Fruit fly (Drosophila melanogaster): ENCODE data around the gene CG34247.
A peak's percentile ranks its signal among the peaks of the same experiment; 100 is the strongest.

CG34247 gene

DNA sequence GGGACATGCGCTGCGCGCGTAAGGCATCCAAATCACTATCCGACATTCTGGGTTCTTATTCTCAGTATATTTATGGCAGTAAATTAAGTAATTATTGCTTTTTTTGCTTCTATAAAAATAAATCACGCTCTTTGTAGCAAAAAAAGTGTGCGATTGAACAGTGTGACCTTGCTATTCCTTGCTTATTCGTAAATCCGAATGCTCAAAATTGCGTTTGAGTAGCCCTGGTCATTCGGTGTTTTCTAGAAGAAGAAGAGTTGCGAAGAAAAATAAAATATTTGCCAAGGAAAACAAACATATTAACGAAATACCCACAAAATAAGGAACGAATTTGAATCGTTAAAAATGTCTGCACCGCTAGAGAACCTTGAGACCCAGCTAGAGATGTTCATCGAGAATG, 29.5 kb downstream of the CG34247 start, which contains the start of the genes PDCD-5 and MED10 (continued):
- TF ChIP-seq bbx (GFP tag; IDR thresholded peaks at IDR 0.05; ENCODE audit: partially characterized antibody): 0 out of 2 replicates have a peak, but pooled peaks have one; percentile 28
- TF ChIP-seq CG3995 (GFP tag; optimal IDR thresholded peaks at IDR 0.05): peak; percentile 69
- no peak for TF ChIP-seq CG8944 (GFP tag; optimal IDR thresholded peaks at IDR 0.05)
- TF ChIP-seq twi (tag; optimal IDR thresholded peaks at IDR 0.05): no peak
- no peak for TF ChIP-seq CG13296 (GFP tag; optimal IDR thresholded peaks at IDR 0.05)
- no peak for TF ChIP-seq Lpt (GFP tag; optimal IDR thresholded peaks at IDR 0.05)
- no peak for TF ChIP-seq cad (GFP tag; optimal IDR thresholded peaks at IDR 0.05)
- peak; percentile 42 for TF ChIP-seq trem (tag; optimal IDR thresholded peaks at IDR 0.05)
- TF ChIP-seq CTCF (GFP tag; optimal IDR thresholded peaks at IDR 0.05): peak; percentile 54
- no peak for TF ChIP-seq cwo (GFP tag; optimal IDR thresholded peaks at IDR 0.05)
- no peak for TF ChIP-seq CG18011 (GFP tag; optimal IDR thresholded peaks at IDR 0.05)
- TF ChIP-seq CG10959 (GFP tag; IDR thresholded peaks at IDR 0.05): peak; percentile 33; the same call in 1 of the 2 replicates
- no peak for TF ChIP-seq sd (tag; optimal IDR thresholded peaks at IDR 0.05)
- peak; percentile 10 for TF ChIP-seq CG13624 (GFP tag; optimal IDR thresholded peaks at IDR 0.05)
- no peak for TF ChIP-seq fu2 (GFP tag; optimal IDR thresholded peaks at IDR 0.05)
- TF ChIP-seq Dp (GFP tag; optimal IDR thresholded peaks at IDR 0.05): peak; percentile 38
- TF ChIP-seq Sin3A (optimal IDR thresholded peaks at IDR 0.05): peak; percentile 72
- no peak for TF ChIP-seq maf-S (GFP tag; optimal IDR thresholded peaks at IDR 0.05)
- TF ChIP-seq bsh (GFP tag; optimal IDR thresholded peaks at IDR 0.05): no peak
- no peak for TF ChIP-seq Adf1 (GFP tag; IDR thresholded peaks at IDR 0.05)
- TF ChIP-seq lab (GFP tag; optimal IDR thresholded peaks at IDR 0.05): no peak
- peak; percentile 99 for TF ChIP-seq CG17385 (GFP tag; optimal IDR thresholded peaks at IDR 0.05)
- peak; percentile 45 for TF ChIP-seq Dref (GFP tag; IDR thresholded peaks at IDR 0.05)
- peak; percentile 59 for TF ChIP-seq bcd (GFP tag; optimal IDR thresholded peaks at IDR 0.05)
- peak; percentile 36; the same call in 1 of the 2 replicates for TF ChIP-seq CG13287 (GFP tag; IDR thresholded peaks at IDR 0.05; ENCODE audit: partially characterized antibody)
- TF ChIP-seq nerfin-2 (GFP tag; IDR thresholded peaks at IDR 0.05; ENCODE audit: partially characterized antibody): no peak
- peak; percentile 89 for TF ChIP-seq Med (GFP tag)
- TF ChIP-seq sna (GFP tag; IDR thresholded peaks at IDR 0.05; ENCODE audit: partially characterized antibody): 0 out of 2 replicates have a peak, but pooled peaks have one; percentile 29
- peak; percentile 32; the same call in 2 of the 3 replicates for TF ChIP-seq CG6791 (GFP tag; IDR thresholded peaks at IDR 0.05; ENCODE audit: partially characterized antibody)
- TF ChIP-seq CG10431 (GFP tag; optimal IDR thresholded peaks at IDR 0.05): no peak
- TF ChIP-seq tio (GFP tag; optimal IDR thresholded peaks at IDR 0.05): no peak
- TF ChIP-seq yki (optimal IDR thresholded peaks at IDR 0.05): no peak
- no peak for TF ChIP-seq CG4707 (GFP tag; optimal IDR thresholded peaks at IDR 0.05)
- no peak for TF ChIP-seq ind (GFP tag; optimal IDR thresholded peaks at IDR 0.05)
- no peak for TF ChIP-seq D19A (tag; optimal IDR thresholded peaks at IDR 0.05)
- no peak for TF ChIP-seq dmrt99B (tag; optimal IDR thresholded peaks at IDR 0.05)
- no peak for TF ChIP-seq CG4730 (GFP tag; IDR thresholded peaks at IDR 0.05)
- peak; percentile 94 for TF ChIP-seq stwl (tag; optimal IDR thresholded peaks at IDR 0.05)
- TF ChIP-seq Atf3 (GFP tag; optimal IDR thresholded peaks at IDR 0.05): no peak
- no peak for TF ChIP-seq Mrtf (GFP tag; IDR thresholded peaks at IDR 0.05)
- peak; percentile 65 for TF ChIP-seq phol (tag; optimal IDR thresholded peaks at IDR 0.05)
- TF ChIP-seq tx (GFP tag; optimal IDR thresholded peaks at IDR 0.05): no peak
- TF ChIP-seq Awh (GFP tag; IDR thresholded peaks at IDR 0.05): no peak
- TF ChIP-seq Ssrp (tag; optimal IDR thresholded peaks at IDR 0.05): no peak
- no peak for TF ChIP-seq zfh1 (GFP tag; IDR thresholded peaks at IDR 0.05)
- TF ChIP-seq CG10274 (GFP tag; optimal IDR thresholded peaks at IDR 0.05): no peak
- peak; percentile 18 for TF ChIP-seq CG2116 (GFP tag; optimal IDR thresholded peaks at IDR 0.05)
- peak; percentile 55 for TF ChIP-seq CG7987 (GFP tag; optimal IDR thresholded peaks at IDR 0.05)
- no peak for TF ChIP-seq CG12744 (GFP tag; optimal IDR thresholded peaks at IDR 0.05)
- peak; percentile 12 for TF ChIP-seq CG13424 (tag; optimal IDR thresholded peaks at IDR 0.05)
- TF ChIP-seq CoRest (tag; optimal IDR thresholded peaks at IDR 0.05): peak; percentile 47
- peak; percentile 44; the same call in 1 of the 2 replicates for TF ChIP-seq sob (GFP tag; IDR thresholded peaks at IDR 0.05)
